Fruit fly (Drosophila melanogaster): ENCODE data around the gene TotF.

Gene TotF

dm6 chr2L:19949600-19949999 lies 37.4 kb upstream of the TotF start (continued):
- peak; percentile 13 for TF ChIP-seq dmrt11E (tag; optimal IDR thresholded peaks at IDR 0.05)
- TF ChIP-seq Blimp-1 (GFP tag; optimal IDR thresholded peaks at IDR 0.05), result peak; percentile 2
- no peak for TF ChIP-seq Atf6 (GFP tag; IDR thresholded peaks at IDR 0.05)
- TF ChIP-seq CG11723 (GFP tag; optimal IDR thresholded peaks at IDR 0.05), result no peak
- peak; percentile 87 for TF ChIP-seq sens (GFP tag)
- TF ChIP-seq CG15696 (tag; optimal IDR thresholded peaks at IDR 0.05), result peak; percentile 36
- TF ChIP-seq onecut (GFP tag; IDR thresholded peaks at IDR 0.05), result 0 out of 2 replicates have a peak, but pooled peaks have one; percentile 5
- peak; percentile 38 for TF ChIP-seq kni (GFP tag; optimal IDR thresholded peaks at IDR 0.05)
- TF ChIP-seq CG9437 (GFP tag; optimal IDR thresholded peaks at IDR 0.05), result no peak
- TF ChIP-seq Pdp1 (GFP tag; optimal IDR thresholded peaks at IDR 0.05), result peak in 1 of 2 experiments; percentile 28
- TF ChIP-seq D (optimal IDR thresholded peaks at IDR 0.05), result no peak
- TF ChIP-seq D (GFP tag; optimal IDR thresholded peaks at IDR 0.05), result peak; percentile 28
- TF ChIP-seq CG3407 (GFP tag; optimal IDR thresholded peaks at IDR 0.05), result peak; percentile 29
- TF ChIP-seq oc (tag; optimal IDR thresholded peaks at IDR 0.05), result peak; percentile 26
- TF ChIP-seq CG1792 (GFP tag; optimal IDR thresholded peaks at IDR 0.05), result peak; percentile 15
- peak; percentile 48 for TF ChIP-seq sqz (GFP tag; optimal IDR thresholded peaks at IDR 0.05)
- TF ChIP-seq ATbp (GFP tag; optimal IDR thresholded peaks at IDR 0.05), result peak; percentile 48
- TF ChIP-seq Med (GFP tag), result peak; percentile 29
- TF ChIP-seq bsh (GFP tag; optimal IDR thresholded peaks at IDR 0.05), result peak in 1 of 2 experiments; percentile 13
- TF ChIP-seq gsb-n (tag; optimal IDR thresholded peaks at IDR 0.05), result peak; percentile 37
- peak; percentile 31 for TF ChIP-seq gem (tag; optimal IDR thresholded peaks at IDR 0.05)
- no peak for TF ChIP-seq CG31441 (GFP tag; IDR thresholded peaks at IDR 0.05)
- no peak for TF ChIP-seq CG16813 (GFP tag; IDR thresholded peaks at IDR 0.05; ENCODE audit: partially characterized antibody)
- TF ChIP-seq CG18011 (GFP tag; optimal IDR thresholded peaks at IDR 0.05), result no peak
- 0 out of 3 replicates have a peak, but pooled peaks have one; percentile 36 for TF ChIP-seq ci (GFP tag; IDR thresholded peaks at IDR 0.05)
- TF ChIP-seq Fer2 (tag; optimal IDR thresholded peaks at IDR 0.05), result no peak
- peak; percentile 18 for TF ChIP-seq CG2875 (GFP tag; optimal IDR thresholded peaks at IDR 0.05)

- TF ChIP-seq CG6654 (GFP tag; optimal IDR thresholded peaks at IDR 0.05), result peak; percentile 84
- TF ChIP-seq CG8359 (GFP tag; optimal IDR thresholded peaks at IDR 0.05; ENCODE audit: borderline replicate concordance), result peak; percentile 89
- peak; percentile 66 for TF ChIP-seq lab (GFP tag; optimal IDR thresholded peaks at IDR 0.05)
- TF ChIP-seq vvl (GFP tag; IDR thresholded peaks at IDR 0.05), result peak; percentile 53; the same call in 1 of the 2 replicates
- no peak for TF ChIP-seq zf30C (GFP tag; optimal IDR thresholded peaks at IDR 0.05)
- TF ChIP-seq Blimp-1 (GFP tag; optimal IDR thresholded peaks at IDR 0.05), result peak; percentile 56
- no peak for TF ChIP-seq Pdp1 (GFP tag; optimal IDR thresholded peaks at IDR 0.05)
- peak; percentile 1 for TF ChIP-seq sens (GFP tag)
Observed at dm6 chr2L:19947992-19948524, 35.9 kb upstream of the TotF start.

dm6 chr2L:19944309-19945172 lies 32.4 kb upstream of the TotF start:
- TF ChIP-seq CG9727 (GFP tag; optimal IDR thresholded peaks at IDR 0.05) (no peak), MTF-1 (GFP tag; optimal IDR thresholded peaks at IDR 0.05; ENCODE audit: borderline replicate concordance) (no peak), CG7987 (GFP tag; optimal IDR thresholded peaks at IDR 0.05) (no peak), CG4820 (GFP tag; optimal IDR thresholded peaks at IDR 0.05) (no peak), ac (GFP tag; optimal IDR thresholded peaks at IDR 0.05) (no peak), ftz-f1 (GFP tag; optimal IDR thresholded peaks at IDR 0.05) (no peak), ci (GFP tag; IDR thresholded peaks at IDR 0.05) (0 out of 3 replicates have a peak, but pooled peaks have one; percentile 12), Awh (GFP tag; IDR thresholded peaks at IDR 0.05) (peak; percentile 78), sens (GFP tag) (peak; percentile 29), CG31388 (GFP tag; optimal IDR thresholded peaks at IDR 0.05) (no peak), CG12769 (tag; optimal IDR thresholded peaks at IDR 0.05) (peak; percentile 9), CG31365 (tag; optimal IDR thresholded peaks at IDR 0.05) (no peak), eve (GFP tag; optimal IDR thresholded peaks at IDR 0.05) (peak in 1 of 2 experiments; percentile 25), HHEX (GFP tag; optimal IDR thresholded peaks at IDR 0.05) (no peak), CG7556 (GFP tag; optimal IDR thresholded peaks at IDR 0.05) (no peak)

Measured in whole organism, embryonic.